Fruit fly (Drosophila melanogaster) whole organism, embryonic: ENCODE data around the gene CG42340.

Experiments used
- Asciz ChIP-seq: fragments of 200-800 bp; sonication (Bioruptor generic); optimal IDR thresholded peaks from 2 replicates; lab custom pipeline; 2017; ENCODE audit warnings: missing biosample characterization, mild to moderate bottlenecking, missing genetic modification characterization, missing genetic modification reagents
- Atf6 ChIP-seq: fragments of 200-800 bp; sonication (Bioruptor generic); IDR thresholded peaks from 2 replicates; pipeline ENCODE4 v1.3.6; 2022; ENCODE audit warnings: missing biosample characterization, missing genetic modification characterization
- BEAF-32 ChIP-seq: fragments of 200-800 bp; sonication (Bioruptor generic); optimal IDR thresholded peaks from 3 replicates; lab custom pipeline; 2017; ENCODE audit warnings: missing biosample characterization, missing genetic modification characterization, mild to moderate bottlenecking, moderate library complexity, missing genetic modification reagents
- CG11723 ChIP-seq: fragments of 200-800 bp; sonication (Bioruptor generic); optimal IDR thresholded peaks from 2 replicates; lab custom pipeline; 2017; ENCODE audit warnings: missing biosample characterization, mild to moderate bottlenecking, missing genetic modification characterization
- CG12236 ChIP-seq: fragments of 200-800 bp; sonication (Bioruptor generic); optimal IDR thresholded peaks from 2 replicates; lab custom pipeline; 2016; ENCODE audit warnings: missing biosample characterization, missing genetic modification characterization
- CG12769 ChIP-seq: fragments of 200-800 bp; sonication (Bioruptor generic); optimal IDR thresholded peaks from 2 replicates; lab custom pipeline; 2019; ENCODE audit warnings: missing biosample characterization, mild to moderate bottlenecking, missing genetic modification characterization, moderate library complexity
- CG13123 ChIP-seq: fragments of 200-800 bp; sonication (Bioruptor generic); optimal IDR thresholded peaks from 2 replicates; lab custom pipeline; 2016; ENCODE audit warnings: missing biosample characterization, missing genetic modification characterization
- CG13624 ChIP-seq: fragments of 200-800 bp; sonication (Bioruptor generic); optimal IDR thresholded peaks from 2 replicates; lab custom pipeline; 2016; ENCODE audit warnings: missing biosample characterization, missing genetic modification characterization
- CG14860 ChIP-seq: fragments of 200-800 bp; sonication (Bioruptor generic); IDR thresholded peaks from 3 replicates; pipeline ENCODE4 v1.3.6; 2022; ENCODE audit warnings: missing biosample characterization, missing genetic modification characterization; ENCODE audit not compliant: partially characterized antibody
- CG16815 ChIP-seq: fragments of 200-800 bp; sonication (Bioruptor generic); optimal IDR thresholded peaks from 3 replicates; lab custom pipeline; 2017; ENCODE audit warnings: missing biosample characterization, mild to moderate bottlenecking, missing genetic modification characterization
- CG2889 ChIP-seq: fragments of 200-800 bp; sonication (Bioruptor generic); IDR thresholded peaks from 3 replicates; pipeline ENCODE4 v1.3.6; 2022; ENCODE audit warnings: missing biosample characterization, missing genetic modification characterization
- CG31388 ChIP-seq: fragments of 200-800 bp; sonication (Bioruptor generic); optimal IDR thresholded peaks from 2 replicates; lab custom pipeline; 2016; ENCODE audit warnings: missing biosample characterization, missing genetic modification characterization
- CG33557 ChIP-seq: fragments of 200-800 bp; sonication (Bioruptor generic); optimal IDR thresholded peaks from 2 replicates; lab custom pipeline; 2019; ENCODE audit warnings: missing biosample characterization, mild to moderate bottlenecking, missing genetic modification characterization, moderate library complexity
- CG34376 ChIP-seq: fragments of 200-800 bp; sonication (Bioruptor generic); optimal IDR thresholded peaks from 2 replicates; lab custom pipeline; 2018; ENCODE audit warnings: missing biosample characterization, mild to moderate bottlenecking, missing genetic modification characterization
- CG3847 ChIP-seq: fragments of 200-800 bp; sonication (Bioruptor generic); IDR thresholded peaks from 2 replicates; pipeline ENCODE4 v1.3.6; 2022; ENCODE audit warnings: missing biosample characterization, missing genetic modification characterization
- CG4328 ChIP-seq: fragments of 200-800 bp; sonication (Bioruptor generic); optimal IDR thresholded peaks from 3 replicates; lab custom pipeline; 2017; ENCODE audit warnings: missing biosample characterization, missing genetic modification reagents, missing genetic modification characterization
- CG8089 ChIP-seq: fragments of 200-800 bp; sonication (Bioruptor generic); optimal IDR thresholded peaks from 3 replicates; lab custom pipeline; 2016; ENCODE audit warnings: missing biosample characterization, missing genetic modification characterization
- CG8281 ChIP-seq: fragments of 200-800 bp; sonication (Bioruptor generic); optimal IDR thresholded peaks from 2 replicates; lab custom pipeline; 2018; ENCODE audit warnings: missing biosample characterization, mild to moderate bottlenecking, missing genetic modification characterization, moderate library complexity
- Chrac-16 ChIP-seq: fragments of 200-800 bp; sonication (Bioruptor generic); optimal IDR thresholded peaks from 3 replicates; lab custom pipeline; 2016; ENCODE audit warnings: missing biosample characterization, missing genetic modification characterization
- Dek ChIP-seq: fragments of 200-800 bp; sonication (Bioruptor generic); optimal IDR thresholded peaks from 3 replicates; lab custom pipeline; 2019; ENCODE audit warnings: missing biosample characterization, mild to moderate bottlenecking, missing genetic modification characterization, moderate library complexity
- Dll ChIP-seq: fragments of 200-800 bp; sonication (Bioruptor generic); IDR thresholded peaks from 4 replicates; pipeline ENCODE4 v1.3.6; 2022; ENCODE audit warnings: missing biosample characterization, missing genetic modification characterization; ENCODE audit not compliant: partially characterized antibody
- Dref ChIP-seq: fragments of 200-800 bp; sonication (Bioruptor generic); IDR thresholded peaks from 2 replicates; pipeline ENCODE4 v1.3.6; 2022; ENCODE audit warnings: missing biosample characterization, missing genetic modification characterization
- E2f1 ChIP-seq: fragments of 200-800 bp; sonication (Bioruptor generic); IDR thresholded peaks from 2 replicates; pipeline ENCODE4 v1.3.6; 2022; ENCODE audit warnings: missing biosample characterization, missing genetic modification characterization
- HmgD ChIP-seq: fragments of 200-800 bp; sonication (Bioruptor generic); optimal IDR thresholded peaks from 3 replicates; lab custom pipeline; 2016; ENCODE audit warnings: missing biosample characterization, missing genetic modification characterization
- Lpt ChIP-seq: fragments of >200 bp; optimal IDR thresholded peaks from 2 replicates; lab custom pipeline; 2018; ENCODE audit warnings: missing biosample characterization, missing genetic modification characterization
- Mad ChIP-seq: fragments of 200-800 bp; sonication (Bioruptor generic); optimal IDR thresholded peaks from 2 replicates; lab custom pipeline; 2016; ENCODE audit warnings: missing biosample characterization, missing genetic modification characterization
- Max ChIP-seq: fragments of 200-800 bp; sonication (Bioruptor generic); optimal IDR thresholded peaks from 2 replicates; lab custom pipeline; 2016; ENCODE audit warnings: missing biosample characterization, mild to moderate bottlenecking, missing genetic modification characterization
- Mrtf ChIP-seq: fragments of 200-800 bp; sonication (Bioruptor generic); IDR thresholded peaks from 3 replicates; pipeline ENCODE4 v1.3.6; 2022; ENCODE audit warnings: missing biosample characterization, missing genetic modification characterization
- TFAM ChIP-seq: fragments of 200-800 bp; sonication (Bioruptor generic); optimal IDR thresholded peaks from 2 replicates; lab custom pipeline; 2017; ENCODE audit warnings: missing biosample characterization, missing genetic modification characterization, inconsistent platforms
- Tbp ChIP-seq: fragments of >200 bp; optimal IDR thresholded peaks from 2 replicates; lab custom pipeline; 2018; ENCODE audit warnings: missing biosample characterization, missing genetic modification characterization
- ab ChIP-seq: fragments of 200-800 bp; sonication (Bioruptor generic); optimal IDR thresholded peaks from 2 replicates; lab custom pipeline; 2016; ENCODE audit warnings: missing biosample characterization, missing genetic modification characterization
- ase ChIP-seq: fragments of 200-800 bp; sonication (Bioruptor generic); IDR thresholded peaks from 3 replicates; pipeline ENCODE4 v1.3.6; 2022; ENCODE audit warnings: missing biosample characterization, missing genetic modification characterization
- ato ChIP-seq: fragments of 200-800 bp; sonication (Bioruptor generic); IDR thresholded peaks from 2 replicates; pipeline ENCODE4 v1.3.6; 2022; ENCODE audit warnings: missing biosample characterization, missing genetic modification characterization; ENCODE audit not compliant: partially characterized antibody
- bsh ChIP-seq, 2 experiments: fragments of 200-800 bp; sonication (Bioruptor generic); optimal IDR thresholded peaks; 2 replicates each; lab custom pipeline; 2017 to 2018; ENCODE audit warnings: mild to moderate bottlenecking in 2 of 2, missing biosample characterization in 2 of 2, missing genetic modification characterization in 2 of 2, moderate library complexity in 1 of 2
- cato ChIP-seq: fragments of 200-800 bp; sonication (Bioruptor generic); optimal IDR thresholded peaks from 2 replicates; lab custom pipeline; 2016; ENCODE audit warnings: missing biosample characterization, missing genetic modification characterization, borderline replicate concordance
- cg ChIP-seq: fragments of 200-800 bp; sonication (Bioruptor generic); optimal IDR thresholded peaks from 3 replicates; lab custom pipeline; 2019; ENCODE audit warnings: missing biosample characterization, mild to moderate bottlenecking, missing genetic modification characterization, moderate library complexity
- gcm ChIP-seq: fragments of 200-800 bp; sonication (Bioruptor generic); optimal IDR thresholded peaks from 2 replicates; lab custom pipeline; 2019; ENCODE audit warnings: missing biosample characterization, mild to moderate bottlenecking, missing genetic modification characterization, moderate library complexity
- inv ChIP-seq: fragments of 200-800 bp; sonication (Bioruptor generic); IDR thresholded peaks from 2 replicates; pipeline ENCODE4 v1.3.6; 2022; ENCODE audit warnings: missing biosample characterization, missing genetic modification characterization; ENCODE audit not compliant: partially characterized antibody
- klu ChIP-seq: fragments of 200-800 bp; sonication (Bioruptor generic); IDR thresholded peaks from 2 replicates; pipeline ENCODE4 v1.3.6; 2022; ENCODE audit warnings: missing biosample characterization, missing genetic modification characterization
- maf-S ChIP-seq: fragments of 200-800 bp; sonication (Bioruptor generic); optimal IDR thresholded peaks from 2 replicates; lab custom pipeline; 2016; ENCODE audit warnings: missing biosample characterization, missing genetic modification characterization
- mirr ChIP-seq: fragments of 200-800 bp; sonication (Bioruptor generic); optimal IDR thresholded peaks from 3 replicates; lab custom pipeline; 2018; ENCODE audit warnings: missing biosample characterization, mild to moderate bottlenecking, missing genetic modification characterization
- odd ChIP-seq: fragments of 200-800 bp; sonication (Bioruptor generic); optimal IDR thresholded peaks from 2 replicates; lab custom pipeline; 2017; ENCODE audit warnings: missing biosample characterization, mild to moderate bottlenecking, missing genetic modification characterization
- phol ChIP-seq: fragments of 200-800 bp; sonication (Bioruptor generic); optimal IDR thresholded peaks from 3 replicates; lab custom pipeline; 2018; ENCODE audit warnings: missing biosample characterization, mild to moderate bottlenecking, missing genetic modification characterization, moderate library complexity
- sc ChIP-seq, 3 experiments: fragments of >200 bp in 2 of 3; fragments of 200-800 bp in 1 of 3; sonication (Bioruptor generic) in 1 of 3; optimal IDR thresholded peaks; 2 replicates in 2 of 3; 3 replicates in 1 of 3; lab custom pipeline; 2017; ENCODE audit warnings: mild to moderate bottlenecking in 1 of 3, missing biosample characterization in 1 of 3, missing genetic modification characterization in 1 of 3, missing genetic modification reagents in 1 of 3
- ssp ChIP-seq: fragments of 200-800 bp; sonication (Bioruptor generic); IDR thresholded peaks from 2 replicates; pipeline ENCODE4 v1.3.6; 2022; ENCODE audit warnings: missing biosample characterization, missing genetic modification characterization
- tll ChIP-seq, 2 experiments: fragments of 200-800 bp in 1 of 2; fragments of >200 bp in 1 of 2; sonication (Bioruptor generic) in 1 of 2; optimal IDR thresholded peaks; 2 replicates each; lab custom pipeline; 2017 to 2019; ENCODE audit warnings: missing biosample characterization in 2 of 2, missing genetic modification characterization in 2 of 2, mild to moderate bottlenecking in 1 of 2, moderate library complexity in 1 of 2
- ttk ChIP-seq: fragments of 200-800 bp; sonication (Bioruptor generic); IDR thresholded peaks from 2 replicates; pipeline ENCODE4 v2.1.2; 2022; ENCODE audit warnings: missing biosample characterization, missing genetic modification characterization
- tx ChIP-seq: fragments of 200-800 bp; sonication (Bioruptor generic); optimal IDR thresholded peaks from 2 replicates; lab custom pipeline; 2016; ENCODE audit warnings: missing biosample characterization, missing genetic modification characterization
- wek ChIP-seq: fragments of 200-800 bp; sonication (Bioruptor generic); optimal IDR thresholded peaks from 3 replicates; lab custom pipeline; 2018; ENCODE audit warnings: missing biosample characterization, mild to moderate bottlenecking, missing genetic modification characterization, moderate library complexity

CG42340 gene

dm6 chrX:6533101-6533636, 9.0 kb upstream of the CG42340 start, which contains the start of gene RpL7A:
Gene RpL7A, minus strand, starts transcription at chrX:6533348.
- TF ChIP-seq Dll (GFP tag; lab: Robert Waterston, UW) (no peak), CG16815 (GFP tag; lab: Kevin White, UChicago) (peak; percentile 42), CG12236 (GFP tag; lab: Kevin White, UChicago) (peak; percentile 59), Chrac-16 (GFP tag; lab: Kevin White, UChicago) (no peak), odd (GFP tag; lab: Kevin White, UChicago) (peak; percentile 72), wek (GFP tag; lab: Kevin White, UChicago) (peak; percentile 83), sc (optimal IDR thresholded peaks at IDR 0.05; lab: Kevin White, UChicago) (no peak), sc (GFP tag; optimal IDR thresholded peaks at IDR 0.05; lab: Kevin White, UChicago) (peak; percentile 44), HmgD (GFP tag; lab: Kevin White, UChicago) (peak; percentile 19), CG13123 (GFP tag; lab: Kevin White, UChicago) (no peak), ttk (peak; percentile 44; the same call in 1 of the 2 replicates), klu (GFP tag; lab: Robert Waterston, UW) (no peak), CG13624 (GFP tag; lab: Kevin White, UChicago) (peak; percentile 25), phol (tag; lab: Kevin White, UChicago) (peak; percentile 73), mirr (GFP tag; lab: Kevin White, UChicago) (peak; percentile 81), ssp (no peak), gcm (GFP tag; lab: Kevin White, UChicago) (peak; percentile 45), CG34376 (GFP tag; lab: Kevin White, UChicago) (peak; percentile 87), CG11723 (GFP tag; lab: Kevin White, UChicago) (peak; percentile 60), TFAM (GFP tag; lab: Kevin White, UChicago) (peak; percentile 27), CG14860 (GFP tag; lab: Robert Waterston, UW) (no peak), CG8089 (GFP tag; lab: Kevin White, UChicago) (peak; percentile 61), E2f1 (peak; percentile 46; the same call in 1 of the 2 replicates), CG12769 (peak; percentile 19), Mrtf (GFP tag; lab: Robert Waterston, UW) (peak; percentile 45; the same call in 1 of the 3 replicates), tx (no peak), Lpt (no peak), BEAF-32 (GFP tag; lab: Kevin White, UChicago) (peak; percentile 41), CG2889 (GFP tag; lab: Robert Waterston, UW) (no peak), CG3847 (peak; percentile 48), tll (GFP tag; optimal IDR thresholded peaks at IDR 0.05; lab: Kevin White, UChicago) (no peak), ase (GFP tag; lab: Robert Waterston, UW) (0 out of 3 replicates have a peak, but pooled peaks have one; percentile 36), CG4328 (peak; percentile 64), Dek (no peak), bsh (GFP tag; optimal IDR thresholded peaks at IDR 0.05; lab: Kevin White, UChicago) (peak; percentile 31 to 37), Max (peak; percentile 6), Asciz (GFP tag; lab: Kevin White, UChicago) (peak; percentile 74), inv (no peak), CG8281 (peak; percentile 13), Atf6 (peak; percentile 46; the same call in 1 of the 2 replicates), maf-S (GFP tag; lab: Kevin White, UChicago) (no peak), cg (GFP tag; lab: Kevin White, UChicago) (no peak), Dref (GFP tag; lab: Robert Waterston, UW) (peak; percentile 35; the same call in 1 of the 2 replicates), Tbp (GFP tag; lab: Kevin White, UChicago) (no peak), CG31388 (GFP tag; lab: Kevin White, UChicago) (no peak), Mad (GFP tag; lab: Kevin White, UChicago) (peak; percentile 48), CG33557 (GFP tag; lab: Kevin White, UChicago) (peak; percentile 47), cato (peak; percentile 4), ato (no peak), ab (GFP tag; lab: Kevin White, UChicago) (no peak)
